Worm (Caenorhabditis elegans): ENCODE results near the gene F19F10.14.

The F19F10.14 gene

DNA sequence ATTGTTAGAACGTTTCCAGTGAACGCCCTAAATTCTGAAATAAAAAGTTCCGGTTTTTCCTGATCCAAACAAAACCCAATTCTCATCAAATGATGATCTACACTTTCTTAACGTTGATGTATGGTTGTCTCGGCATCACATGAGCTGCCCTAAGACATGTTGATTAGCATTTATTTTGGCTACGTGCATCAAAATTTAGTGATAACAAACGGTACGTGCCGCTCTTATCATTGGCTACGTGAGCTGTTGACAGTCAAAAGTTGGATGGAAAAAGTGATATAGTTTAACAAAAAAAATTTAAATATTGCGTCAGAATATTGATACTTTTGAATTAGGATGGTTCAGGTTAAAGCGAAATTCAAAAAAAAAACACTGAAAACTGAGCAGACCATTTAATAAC is 22.8 kb downstream of the F19F10.14 start:
- no peak for TF ChIP-seq nhr-237 (tag; optimal IDR thresholded peaks at IDR 0.05)
- TF ChIP-seq sma-9 (GFP tag; optimal IDR thresholded peaks at IDR 0.05), result peak; percentile 52
- no peak for TF ChIP-seq sma-9 (tag; optimal IDR thresholded peaks at IDR 0.05)

- TF ChIP-seq nhr-12 (tag; optimal IDR thresholded peaks at IDR 0.05) (no peak), nhr-6 (tag; optimal IDR thresholded peaks at IDR 0.05) (no peak), nhr-23 (tag; optimal IDR thresholded peaks at IDR 0.05) (no peak), dmd-4 (tag; optimal IDR thresholded peaks at IDR 0.05) (no peak), lin-39 (tag; optimal IDR thresholded peaks at IDR 0.05) (no peak), ztf-11 (tag; optimal IDR thresholded peaks at IDR 0.05) (no peak), lsy-2 (tag; optimal IDR thresholded peaks at IDR 0.05) (no peak), nhr-25 (tag; optimal IDR thresholded peaks at IDR 0.05) (no peak), nhr-11 (tag; optimal IDR thresholded peaks at IDR 0.05) (no peak), mbf-1 (tag; optimal IDR thresholded peaks at IDR 0.05) (no peak), lin-13 (GFP tag; optimal IDR thresholded peaks at IDR 0.05) (no peak), unc-39 (tag; optimal IDR thresholded peaks at IDR 0.05) (no peak), fos-1 (tag; optimal IDR thresholded peaks at IDR 0.05) (no peak)
These were observed 23.4 kb downstream of the F19F10.14 start, which contains the start of gene ftn-1 for ce11 chrV:7547479-7547878. Gene ftn-1, minus strand, starts transcription at chrV:7547579.

ce11 chrV:7545187-7545586 is 25.7 kb downstream of the F19F10.14 start, which contains the start of the genes C54F6.19 and nhx-3:
Gene C54F6.19, plus strand, starts transcription at chrV:7545487.
Gene nhx-3, minus strand, starts transcription at chrV:7545523.
- no peak for TF ChIP-seq C34F6.9 (tag; optimal IDR thresholded peaks at IDR 0.05)
- no peak for TF ChIP-seq sma-3 (GFP tag; optimal IDR thresholded peaks at IDR 0.05)
- no peak for TF ChIP-seq lin-13 (GFP tag; optimal IDR thresholded peaks at IDR 0.05)
- TF ChIP-seq mdl-1 (tag; optimal IDR thresholded peaks at IDR 0.05), result no peak
- no peak for TF ChIP-seq ceh-16 (tag; optimal IDR thresholded peaks at IDR 0.05)
- no peak for TF ChIP-seq nhr-23 (tag; optimal IDR thresholded peaks at IDR 0.05)
- no peak for TF ChIP-seq skn-1 (tag; optimal IDR thresholded peaks at IDR 0.05)
- no peak for TF ChIP-seq blmp-1 (tag; optimal IDR thresholded peaks at IDR 0.05; ENCODE audit: insufficient read depth)
- TF ChIP-seq ztf-11 (tag; optimal IDR thresholded peaks at IDR 0.05), result no peak
- TF ChIP-seq nhr-25 (tag; optimal IDR thresholded peaks at IDR 0.05), result no peak
- TF ChIP-seq alr-1 (tag; optimal IDR thresholded peaks at IDR 0.05), result no peak
- no peak for TF ChIP-seq ztf-1 (GFP tag; conservative IDR thresholded peaks at IDR 0.05)
- TF ChIP-seq lin-11 (tag; optimal IDR thresholded peaks at IDR 0.05), result no peak

ce11 chrV:7543728-7544127 is 27.1 kb downstream of the F19F10.14 start:
- peak; percentile 69 for TF ChIP-seq nhr-21 (tag; optimal IDR thresholded peaks at IDR 0.05)
- peak; percentile 2 for TF ChIP-seq sma-9 (GFP tag; optimal IDR thresholded peaks at IDR 0.05)
- TF ChIP-seq sma-9 (tag; optimal IDR thresholded peaks at IDR 0.05), result no peak
- TF ChIP-seq lin-11 (tag; optimal IDR thresholded peaks at IDR 0.05), result no peak

DNA sequence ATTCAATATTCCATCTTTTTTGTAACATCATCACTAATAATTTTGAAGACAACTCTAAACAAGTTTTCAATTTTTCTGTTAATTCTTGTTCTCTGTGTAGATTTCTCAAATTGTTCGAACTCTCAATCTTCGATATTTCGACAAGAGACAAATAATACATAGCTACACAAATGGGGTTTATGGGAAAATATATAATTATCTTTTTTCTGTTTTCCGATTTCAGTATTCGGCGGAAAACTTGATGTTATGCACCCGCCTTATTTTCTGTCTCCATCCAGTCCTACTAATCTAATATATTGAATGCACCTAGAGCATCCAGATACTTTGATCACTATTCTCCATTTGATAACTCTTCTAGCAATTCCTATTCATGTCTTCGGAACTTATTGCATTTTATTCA is 31.8 kb downstream of the F19F10.14 start, which contains the start of gene srh-268:
srh-268 (plus strand) TSS at position 301 of the 400 bp plus-strand sequence.
- no peak for TF ChIP-seq nhr-77 (tag; optimal IDR thresholded peaks at IDR 0.05)
- TF ChIP-seq sma-3 (GFP tag; optimal IDR thresholded peaks at IDR 0.05), result no peak
- no peak for TF ChIP-seq nhr-10 (tag; optimal IDR thresholded peaks at IDR 0.05)
- TF ChIP-seq dmd-4 (tag; optimal IDR thresholded peaks at IDR 0.05), result no peak

- TF ChIP-seq lin-13 (GFP tag; optimal IDR thresholded peaks at IDR 0.05) (no peak), sma-9 (GFP tag; optimal IDR thresholded peaks at IDR 0.05) (no peak), sma-9 (tag; optimal IDR thresholded peaks at IDR 0.05) (no peak), unc-55 (GFP tag; optimal IDR thresholded peaks at IDR 0.05) (no peak), alr-1 (tag; optimal IDR thresholded peaks at IDR 0.05) (no peak), skn-1 (tag; optimal IDR thresholded peaks at IDR 0.05) (no peak), zag-1 (tag; optimal IDR thresholded peaks at IDR 0.05) (no peak), nhr-11 (tag; optimal IDR thresholded peaks at IDR 0.05) (no peak), nhr-6 (tag; optimal IDR thresholded peaks at IDR 0.05) (no peak), ama-1 (optimal IDR thresholded peaks at IDR 0.05) (no peak), elt-3 (tag; optimal IDR thresholded peaks at IDR 0.05) (no peak), nhr-237 (tag; optimal IDR thresholded peaks at IDR 0.05) (no peak), lin-39 (tag; optimal IDR thresholded peaks at IDR 0.05) (no peak), lsy-2 (tag; optimal IDR thresholded peaks at IDR 0.05) (no peak)
These were observed 32.8 kb downstream of the F19F10.14 start, which contains the start of gene C54F6.12 for ce11 chrV:7538018-7538417. Gene C54F6.12, minus strand, starts transcription at chrV:7538118.
